Worm (Caenorhabditis elegans): ENCODE results near the gene ZK666.14.

ZK666.14 gene

ce11 chrII:10524374-10524773 is 29.8 kb downstream of the ZK666.14 start, which contains the start of gene F59B10.6:
TSS of gene F59B10.6 (minus strand) at chrII:10524474.
- TF ChIP-seq nhr-28 (tag; optimal IDR thresholded peaks at IDR 0.05): no peak
- TF ChIP-seq bed-3 (GFP tag; optimal IDR thresholded peaks at IDR 0.05): no peak
- TF ChIP-seq ztf-11 (tag; optimal IDR thresholded peaks at IDR 0.05): no peak

- TF ChIP-seq nhr-76 (tag; optimal IDR thresholded peaks at IDR 0.05) (no peak), drap-1 (GFP tag; optimal IDR thresholded peaks at IDR 0.05) (no peak), bed-3 (GFP tag; optimal IDR thresholded peaks at IDR 0.05) (no peak), zip-8 (tag; optimal IDR thresholded peaks at IDR 0.05) (no peak), nhr-237 (tag; optimal IDR thresholded peaks at IDR 0.05) (no peak), ceh-83 (GFP tag; optimal IDR thresholded peaks at IDR 0.05) (no peak), unc-39 (tag; optimal IDR thresholded peaks at IDR 0.05) (no peak)
Observed at ce11 chrII:10525134-10525533, 30.6 kb downstream of the ZK666.14 start.

- TF ChIP-seq unc-62 (GFP tag; optimal IDR thresholded peaks at IDR 0.05) (no peak), nhr-12 (tag; optimal IDR thresholded peaks at IDR 0.05) (no peak), sem-2 (GFP tag; optimal IDR thresholded peaks at IDR 0.05) (no peak), bed-3 (GFP tag; optimal IDR thresholded peaks at IDR 0.05) (no peak), ceh-83 (GFP tag; optimal IDR thresholded peaks at IDR 0.05) (no peak), nhr-2 (tag; optimal IDR thresholded peaks at IDR 0.05) (no peak), ztf-11 (tag; optimal IDR thresholded peaks at IDR 0.05) (no peak), zip-8 (tag; optimal IDR thresholded peaks at IDR 0.05) (no peak), unc-120 (tag; optimal IDR thresholded peaks at IDR 0.05; ENCODE audit: poor library complexity, severe bottlenecking) (no peak), unc-39 (tag; optimal IDR thresholded peaks at IDR 0.05) (no peak), nhr-237 (tag; optimal IDR thresholded peaks at IDR 0.05) (no peak), ham-2 (GFP tag; optimal IDR thresholded peaks at IDR 0.05) (no peak)
Observed at ce11 chrII:10527649-10528134, 33.1 kb downstream of the ZK666.14 start, which contains the start of gene mab-10. TSS of gene mab-10 (plus strand) at chrII:10528084.

ce11 chrII:10529218-10529751 is 34.7 kb downstream of the ZK666.14 start:
- no peak for TF ChIP-seq unc-39 (tag; optimal IDR thresholded peaks at IDR 0.05)
- no peak for TF ChIP-seq drap-1 (GFP tag; optimal IDR thresholded peaks at IDR 0.05)
- TF ChIP-seq nhr-2 (tag; optimal IDR thresholded peaks at IDR 0.05): no peak
- no peak for TF ChIP-seq zip-8 (tag; optimal IDR thresholded peaks at IDR 0.05)
- no peak for TF ChIP-seq bed-3 (GFP tag; optimal IDR thresholded peaks at IDR 0.05)
- TF ChIP-seq mep-1 (tag; optimal IDR thresholded peaks at IDR 0.05): no peak
- no peak for TF ChIP-seq ceh-43 (GFP tag; optimal IDR thresholded peaks at IDR 0.05)
- TF ChIP-seq ceh-39 (tag; optimal IDR thresholded peaks at IDR 0.05): no peak

- TF ChIP-seq ces-1 (GFP tag; optimal IDR thresholded peaks at IDR 0.05) (no peak), ceh-83 (GFP tag; optimal IDR thresholded peaks at IDR 0.05) (no peak), mls-2 (tag; optimal IDR thresholded peaks at IDR 0.05) (no peak), ham-2 (GFP tag; optimal IDR thresholded peaks at IDR 0.05) (no peak), lin-32 (GFP tag; optimal IDR thresholded peaks at IDR 0.05) (no peak), unc-39 (tag; optimal IDR thresholded peaks at IDR 0.05) (no peak), mab-5 (tag; optimal IDR thresholded peaks at IDR 0.05) (no peak), elt-1 (tag; optimal IDR thresholded peaks at IDR 0.05; ENCODE audit: borderline replicate concordance, insufficient read depth) (no peak), nhr-12 (tag; optimal IDR thresholded peaks at IDR 0.05) (no peak), M03D4.4 (tag; optimal IDR thresholded peaks at IDR 0.05) (no peak), sptf-1 (tag; optimal IDR thresholded peaks at IDR 0.05) (no peak), drap-1 (GFP tag; optimal IDR thresholded peaks at IDR 0.05) (no peak)
Observed at ce11 chrII:10530907-10531306, 36.3 kb downstream of the ZK666.14 start.

ce11 chrII:10531604-10532003 is 37.0 kb downstream of the ZK666.14 start:
- TF ChIP-seq unc-39 (tag; optimal IDR thresholded peaks at IDR 0.05) (no peak), elt-3 (tag; optimal IDR thresholded peaks at IDR 0.05) (no peak), ham-2 (GFP tag; optimal IDR thresholded peaks at IDR 0.05) (no peak), lsy-2 (tag; optimal IDR thresholded peaks at IDR 0.05) (no peak), hlh-1 (tag; optimal IDR thresholded peaks at IDR 0.05) (no peak), drap-1 (GFP tag; optimal IDR thresholded peaks at IDR 0.05) (no peak), sptf-1 (tag; optimal IDR thresholded peaks at IDR 0.05) (no peak), nhr-76 (tag; optimal IDR thresholded peaks at IDR 0.05) (no peak)
